Worm (Caenorhabditis elegans) whole organism, midembryonic: ENCODE data around the gene clpr-2.
"Not testable (repeated sequence)": the region's sequence is repeated elsewhere in the genome, so short reads cannot be mapped to it uniquely, and the experiment has no call there.

Experiments used
- T22C8.4 ChIP-seq: fragments of 200-800 bp; sonication (Bioruptor generic); IDR thresholded peaks from 2 replicates; pipeline ENCODE4 v1.3.6; 2022; ENCODE audit warnings: missing genetic modification characterization, missing compliant biosample characterization
- cog-1 ChIP-seq: sonication (generic microtip); optimal IDR thresholded peaks from 2 replicates; lab custom pipeline; 2016; ENCODE audit warnings: missing genetic modification characterization, missing compliant biosample characterization
- flt-1 ChIP-seq: fragments of 200-800 bp; sonication (Bioruptor generic); IDR thresholded peaks from 2 replicates; pipeline ENCODE4 v1.3.6; 2022; ENCODE audit warnings: missing genetic modification characterization, missing compliant biosample characterization
- klf-2 ChIP-seq: fragments of 200-800 bp; sonication (Bioruptor generic); conservative IDR thresholded peaks from 2 replicates; pipeline ENCODE4 v1.3.6; 2022; ENCODE audit warnings: missing genetic modification reagents, missing genetic modification characterization, missing compliant biosample characterization
- med-1 ChIP-seq: sonication (generic microtip); optimal IDR thresholded peaks from 2 replicates; lab custom pipeline; 2017; ENCODE audit warnings: missing genetic modification characterization, mild to moderate bottlenecking, missing compliant biosample characterization, antibody characterized with exemption, missing genetic modification reagents; ENCODE audit not compliant: insufficient read depth
- ref-1 ChIP-seq: fragments of 200-800 bp; sonication (Bioruptor generic); conservative IDR thresholded peaks from 2 replicates; pipeline ENCODE4 v1.3.6; 2022; ENCODE audit warnings: missing genetic modification reagents, missing genetic modification characterization, missing compliant biosample characterization
- tab-1 ChIP-seq: fragments of 200-800 bp; sonication (Bioruptor generic); IDR thresholded peaks from 2 replicates; pipeline ENCODE4 v1.3.6; 2022; ENCODE audit warnings: missing genetic modification characterization, missing compliant biosample characterization
- ztf-23 ChIP-seq: fragments of 200-800 bp; sonication (Bioruptor generic); IDR thresholded peaks from 2 replicates; pipeline ENCODE4 v1.3.6; 2022; ENCODE audit warnings: missing genetic modification reagents, missing genetic modification characterization, missing compliant biosample characterization
- ztf-29 ChIP-seq: fragments of 200-800 bp; sonication (Bioruptor generic); IDR thresholded peaks from 2 replicates; pipeline ENCODE4 v1.3.6; 2022; ENCODE audit warnings: missing genetic modification reagents, missing genetic modification characterization, missing compliant biosample characterization

Gene clpr-2

ce11 chrII:1276778-1277177, 18.0 kb downstream of the clpr-2 start, which contains the start of gene Y57G7A.11:
TSS of gene Y57G7A.11 (minus strand) at chrII:1276878.
- TF ChIP-seq flt-1 (no peak), T22C8.4 (GFP tag; lab: Robert Waterston, UW) (no peak)

ce11 chrII:1278350-1278749, 19.6 kb downstream of the clpr-2 start, which contains the start of gene srz-63:
TSS of gene srz-63 (plus strand) at chrII:1278650.
- not testable (repeated sequence) for TF ChIP-seq cog-1 (tag; lab: Kevin White, UChicago); flt-1; tab-1 (GFP tag; lab: Robert Waterston, UW)

- TF ChIP-seq ref-1 (GFP tag; lab: Robert Waterston, UW) (no peak), cog-1 (tag; lab: Kevin White, UChicago) (no peak), klf-2 (GFP tag; lab: Robert Waterston, UW) (no peak), ztf-23 (GFP tag; lab: Robert Waterston, UW) (no peak), tab-1 (GFP tag; lab: Robert Waterston, UW) (no peak), T22C8.4 (GFP tag; lab: Robert Waterston, UW) (no peak), ztf-29 (no peak), med-1 (no peak), flt-1 (no peak)
Measured at ce11 chrII:1284985-1285384, 26.3 kb downstream of the clpr-2 start.

- TF ChIP-seq ztf-23 (GFP tag; lab: Robert Waterston, UW), result no peak
- no peak for TF ChIP-seq flt-1
- no peak for TF ChIP-seq klf-2 (GFP tag; lab: Robert Waterston, UW)
- TF ChIP-seq ztf-29, result no peak
- TF ChIP-seq cog-1 (tag; lab: Kevin White, UChicago), result no peak
- TF ChIP-seq tab-1 (GFP tag; lab: Robert Waterston, UW), result no peak
- no peak for TF ChIP-seq med-1
- no peak for TF ChIP-seq T22C8.4 (GFP tag; lab: Robert Waterston, UW)
- TF ChIP-seq ref-1 (GFP tag; lab: Robert Waterston, UW), result no peak
Measured at ce11 chrII:1285514-1285913, 26.8 kb downstream of the clpr-2 start, which contains the start of the genes Y57G7A.6 and Y57G7A.3. TSS of gene Y57G7A.6 (minus strand) at chrII:1285614. TSS of gene Y57G7A.3 (plus strand) at chrII:1285782.

- no peak for TF ChIP-seq cog-1 (tag; lab: Kevin White, UChicago)
- no peak for TF ChIP-seq T22C8.4 (GFP tag; lab: Robert Waterston, UW)
- TF ChIP-seq ztf-23 (GFP tag; lab: Robert Waterston, UW), result no peak
- no peak for TF ChIP-seq ref-1 (GFP tag; lab: Robert Waterston, UW)
- no peak for TF ChIP-seq ztf-29
- no peak for TF ChIP-seq med-1
- no peak for TF ChIP-seq flt-1
- no peak for TF ChIP-seq klf-2 (GFP tag; lab: Robert Waterston, UW)
- no peak for TF ChIP-seq tab-1 (GFP tag; lab: Robert Waterston, UW)
Measured at ce11 chrII:1293157-1293556, 34.4 kb downstream of the clpr-2 start, which contains the start of gene srz-64. TSS of gene srz-64 (minus strand) at chrII:1293257.

ce11 chrII:1295776-1296175, 37.0 kb downstream of the clpr-2 start, which contains the start of gene Y57G7A.2:
TSS of gene Y57G7A.2 (plus strand) at chrII:1296076.
- TF ChIP-seq T22C8.4 (GFP tag; lab: Robert Waterston, UW), result no peak
- no peak for TF ChIP-seq flt-1
- TF ChIP-seq tab-1 (GFP tag; lab: Robert Waterston, UW), result no peak
- TF ChIP-seq klf-2 (GFP tag; lab: Robert Waterston, UW), result no peak
- no peak for TF ChIP-seq ztf-29
- no peak for TF ChIP-seq ref-1 (GFP tag; lab: Robert Waterston, UW)
- TF ChIP-seq cog-1 (tag; lab: Kevin White, UChicago), result no peak
- no peak for TF ChIP-seq ztf-23 (GFP tag; lab: Robert Waterston, UW)
- TF ChIP-seq med-1, result no peak

- TF ChIP-seq ztf-29 (no peak), ref-1 (GFP tag; lab: Robert Waterston, UW) (no peak), med-1 (no peak), tab-1 (GFP tag; lab: Robert Waterston, UW) (no peak), cog-1 (tag; lab: Kevin White, UChicago) (no peak), flt-1 (no peak), T22C8.4 (GFP tag; lab: Robert Waterston, UW) (no peak), klf-2 (GFP tag; lab: Robert Waterston, UW) (no peak), ztf-23 (GFP tag; lab: Robert Waterston, UW) (no peak)
Measured at ce11 chrII:1297044-1297696, 38.4 kb downstream of the clpr-2 start.

- TF ChIP-seq med-1, result no peak
- TF ChIP-seq ref-1 (GFP tag; lab: Robert Waterston, UW), result no peak
- TF ChIP-seq ztf-29, result no peak
- TF ChIP-seq flt-1, result no peak
- no peak for TF ChIP-seq klf-2 (GFP tag; lab: Robert Waterston, UW)
- TF ChIP-seq cog-1 (tag; lab: Kevin White, UChicago), result no peak
- TF ChIP-seq ztf-23 (GFP tag; lab: Robert Waterston, UW), result no peak
- TF ChIP-seq T22C8.4 (GFP tag; lab: Robert Waterston, UW), result no peak
- no peak for TF ChIP-seq tab-1 (GFP tag; lab: Robert Waterston, UW)
Measured at ce11 chrII:1297697-1298093, 39.0 kb downstream of the clpr-2 start.

- TF ChIP-seq cog-1 (tag; lab: Kevin White, UChicago) (no peak), flt-1 (no peak), T22C8.4 (GFP tag; lab: Robert Waterston, UW) (no peak)
Measured at ce11 chrII:1298169-1298568, 39.4 kb downstream of the clpr-2 start, which contains the start of gene Y57G7A.1. TSS of gene Y57G7A.1 (plus strand) at chrII:1298469.

ce11 chrII:1301554-1301953, 42.8 kb downstream of the clpr-2 start, which contains the start of gene glb-31:
TSS of gene glb-31 (minus strand) at chrII:1301654.
- TF ChIP-seq T22C8.4 (GFP tag; lab: Robert Waterston, UW) (no peak), tab-1 (GFP tag; lab: Robert Waterston, UW) (no peak), med-1 (no peak), ztf-29 (no peak), cog-1 (tag; lab: Kevin White, UChicago) (no peak), ref-1 (GFP tag; lab: Robert Waterston, UW) (no peak), ztf-23 (GFP tag; lab: Robert Waterston, UW) (no peak), flt-1 (no peak), klf-2 (GFP tag; lab: Robert Waterston, UW) (no peak)
